Fruit fly (Drosophila melanogaster) whole organism: ENCODE measurements around the gene LysD.

Experiments used
- CG8478 ChIP-seq: fragments of >200 bp; optimal IDR thresholded peaks from 2 replicates; lab custom pipeline; 2018; ENCODE audit warnings: inconsistent platforms
- Dll ChIP-seq: fragments of >200 bp; optimal IDR thresholded peaks from 2 replicates; lab custom pipeline; 2017
- EcR ChIP-seq, 2 experiments: fragments of >200 bp; optimal IDR thresholded peaks; 2 replicates each; lab custom pipeline; 2017; ENCODE audit warnings: missing biosample characterization in 2 of 2, missing genetic modification characterization in 2 of 2, missing genetic modification reagents in 2 of 2
- pan ChIP-seq: fragments of >200 bp; optimal IDR thresholded peaks from 2 replicates; lab custom pipeline; 2017
- usp ChIP-seq: fragments of >200 bp; optimal IDR thresholded peaks from 2 replicates; lab custom pipeline; 2017; ENCODE audit warnings: missing biosample characterization, missing genetic modification characterization, mixed read lengths

DNA sequence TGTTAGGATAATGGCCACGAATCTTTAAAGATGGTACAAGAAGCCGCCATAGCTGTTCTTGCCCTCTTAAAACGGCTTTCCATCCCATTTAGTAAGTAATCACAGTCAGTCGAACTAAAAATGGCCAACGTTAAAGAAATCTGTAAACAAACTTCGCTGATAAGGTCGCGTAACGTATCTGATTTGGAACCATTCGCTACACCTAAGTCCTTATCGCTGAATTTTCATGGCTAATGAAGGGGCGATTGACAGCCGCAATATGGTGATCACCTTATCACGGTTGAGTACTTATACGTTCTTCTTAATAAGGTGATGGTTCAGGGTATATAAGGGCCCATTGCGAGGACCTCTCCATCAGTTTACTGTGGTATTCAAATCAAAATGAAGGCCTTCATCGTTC, 1.6 kb upstream of the LysD start, which contains the start of gene LysE:
- no peak for TF ChIP-seq CG8478 (lab: Kevin White, UChicago)
- no peak for TF ChIP-seq Dll (lab: Kevin White, UChicago)
- TF ChIP-seq usp (GFP tag; lab: Kevin White, UChicago), result no peak
- no peak for TF ChIP-seq pan (lab: Kevin White, UChicago)
- TF ChIP-seq EcR (GFP tag; optimal IDR thresholded peaks at IDR 0.05; lab: Kevin White, UChicago), result no peak
